Fruit fly (Drosophila melanogaster) whole organism, embryonic: ENCODE results near the gene Fbw5.
A peak's percentile ranks its signal among the peaks of the same experiment; 100 is the strongest.

Experiments used
- Atf-2 ChIP-seq: fragments of 200-800 bp; sonication (Bioruptor generic); optimal IDR thresholded peaks from 2 replicates; lab custom pipeline; 2016; ENCODE audit warnings: missing biosample characterization, missing genetic modification characterization
- CG10147 ChIP-seq: fragments of 200-800 bp; sonication (Bioruptor generic); optimal IDR thresholded peaks from 2 replicates; lab custom pipeline; 2019; ENCODE audit warnings: missing biosample characterization, mild to moderate bottlenecking, missing genetic modification characterization, moderate library complexity
- CG1024 ChIP-seq: fragments of 200-800 bp; sonication (Bioruptor generic); IDR thresholded peaks from 2 replicates; pipeline ENCODE4 v1.3.6; 2022; ENCODE audit warnings: missing biosample characterization, missing genetic modification characterization
- CG10543 ChIP-seq: fragments of 200-800 bp; sonication (Bioruptor generic); optimal IDR thresholded peaks from 3 replicates; lab custom pipeline; 2017; ENCODE audit warnings: missing biosample characterization, mild to moderate bottlenecking, missing genetic modification characterization, moderate library complexity
- CG12104 ChIP-seq: fragments of 200-800 bp; sonication (Bioruptor generic); optimal IDR thresholded peaks from 3 replicates; lab custom pipeline; 2016; ENCODE audit warnings: missing biosample characterization, missing genetic modification characterization
- CG13123 ChIP-seq: fragments of 200-800 bp; sonication (Bioruptor generic); optimal IDR thresholded peaks from 2 replicates; lab custom pipeline; 2016; ENCODE audit warnings: missing biosample characterization, missing genetic modification characterization
- CG13287 ChIP-seq: fragments of 200-800 bp; sonication (Bioruptor generic); IDR thresholded peaks from 2 replicates; pipeline ENCODE4 v1.3.6; 2022; ENCODE audit warnings: missing biosample characterization, missing genetic modification characterization; ENCODE audit not compliant: partially characterized antibody
- CG13624 ChIP-seq: fragments of 200-800 bp; sonication (Bioruptor generic); optimal IDR thresholded peaks from 2 replicates; lab custom pipeline; 2016; ENCODE audit warnings: missing biosample characterization, missing genetic modification characterization
- CG13775 ChIP-seq: fragments of 200-800 bp; sonication (Bioruptor generic); optimal IDR thresholded peaks from 3 replicates; lab custom pipeline; 2017; ENCODE audit warnings: missing biosample characterization, mild to moderate bottlenecking, missing genetic modification characterization
- CG14441 ChIP-seq: fragments of 200-800 bp; sonication (Bioruptor generic); IDR thresholded peaks from 2 replicates; pipeline ENCODE4 v1.3.6; 2022; ENCODE audit warnings: missing biosample characterization, missing genetic modification characterization
- CG16863 ChIP-seq: fragments of 200-800 bp; sonication (Bioruptor generic); optimal IDR thresholded peaks from 3 replicates; lab custom pipeline; 2016; ENCODE audit warnings: missing biosample characterization, missing genetic modification characterization
- CG17186 ChIP-seq: fragments of 200-800 bp; sonication (Bioruptor generic); optimal IDR thresholded peaks from 3 replicates; lab custom pipeline; 2017; ENCODE audit warnings: missing biosample characterization, missing genetic modification reagents, missing genetic modification characterization
- CG17361 ChIP-seq: fragments of 200-800 bp; sonication (Bioruptor generic); IDR thresholded peaks from 3 replicates; pipeline ENCODE4 v1.3.6; 2022; ENCODE audit warnings: missing biosample characterization, missing genetic modification characterization
- CG17612 ChIP-seq: fragments of 200-800 bp; sonication (Bioruptor generic); IDR thresholded peaks from 2 replicates; pipeline ENCODE4 v1.3.6; 2022; ENCODE audit warnings: missing biosample characterization, missing genetic modification characterization
- CG1792 ChIP-seq: fragments of 200-800 bp; sonication (Bioruptor generic); optimal IDR thresholded peaks from 2 replicates; lab custom pipeline; 2016; ENCODE audit warnings: missing biosample characterization, missing genetic modification characterization
- CG18262 ChIP-seq: fragments of 200-800 bp; optimal IDR thresholded peaks from 3 replicates; lab custom pipeline; 2019; ENCODE audit warnings: missing biosample characterization, mild to moderate bottlenecking, missing genetic modification characterization, moderate library complexity
- CG2712 ChIP-seq: fragments of 200-800 bp; optimal IDR thresholded peaks from 3 replicates; lab custom pipeline; 2019; ENCODE audit warnings: missing biosample characterization, mild to moderate bottlenecking, missing genetic modification characterization, moderate library complexity
- CG34376 ChIP-seq: fragments of 200-800 bp; sonication (Bioruptor generic); optimal IDR thresholded peaks from 2 replicates; lab custom pipeline; 2018; ENCODE audit warnings: missing biosample characterization, mild to moderate bottlenecking, missing genetic modification characterization
- CG6854 ChIP-seq: fragments of 200-800 bp; sonication (Bioruptor generic); optimal IDR thresholded peaks from 3 replicates; lab custom pipeline; 2017; ENCODE audit warnings: missing biosample characterization, mild to moderate bottlenecking, missing genetic modification characterization
- CG7745 ChIP-seq: fragments of 200-800 bp; sonication (Bioruptor generic); optimal IDR thresholded peaks from 2 replicates; lab custom pipeline; 2018; ENCODE audit warnings: missing biosample characterization, mild to moderate bottlenecking, missing genetic modification characterization, moderate library complexity
- CG7963 ChIP-seq: fragments of 200-800 bp; sonication (Bioruptor generic); IDR thresholded peaks from 3 replicates; pipeline ENCODE4 v1.3.6; 2022; ENCODE audit warnings: missing biosample characterization, missing genetic modification characterization; ENCODE audit not compliant: partially characterized antibody
- CG8924 ChIP-seq: fragments of 200-800 bp; optimal IDR thresholded peaks from 3 replicates; lab custom pipeline; 2019; ENCODE audit warnings: missing biosample characterization, mild to moderate bottlenecking, missing genetic modification characterization, moderate library complexity
- CG9932 ChIP-seq: fragments of 200-800 bp; sonication (Bioruptor generic); IDR thresholded peaks from 2 replicates; pipeline ENCODE4 v1.3.6; 2022; ENCODE audit warnings: missing biosample characterization, missing genetic modification characterization
- Camta ChIP-seq: fragments of 200-800 bp; sonication (Bioruptor generic); optimal IDR thresholded peaks from 2 replicates; lab custom pipeline; 2016; ENCODE audit warnings: missing biosample characterization, missing genetic modification characterization
- CkIIα-i1 ChIP-seq: fragments of 200-800 bp; sonication (Bioruptor generic); IDR thresholded peaks from 2 replicates; pipeline ENCODE4 v1.3.6; 2022; ENCODE audit warnings: missing biosample characterization, missing genetic modification characterization
- Dll ChIP-seq: fragments of 200-800 bp; sonication (Bioruptor generic); IDR thresholded peaks from 4 replicates; pipeline ENCODE4 v1.3.6; 2022; ENCODE audit warnings: missing biosample characterization, missing genetic modification characterization; ENCODE audit not compliant: partially characterized antibody
- Fer1 ChIP-seq: fragments of 200-800 bp; sonication (Bioruptor generic); optimal IDR thresholded peaks from 2 replicates; lab custom pipeline; 2017; ENCODE audit warnings: missing biosample characterization, mild to moderate bottlenecking, missing genetic modification characterization
- HLH3B ChIP-seq: fragments of 200-800 bp; sonication (Bioruptor generic); IDR thresholded peaks from 2 replicates; pipeline ENCODE4 v1.3.6; 2022; ENCODE audit warnings: missing biosample characterization, missing genetic modification characterization
- Hr39 ChIP-seq: fragments of >200 bp; optimal IDR thresholded peaks from 2 replicates; lab custom pipeline; 2017
- Max ChIP-seq: fragments of 200-800 bp; sonication (Bioruptor generic); optimal IDR thresholded peaks from 2 replicates; lab custom pipeline; 2016; ENCODE audit warnings: missing biosample characterization, mild to moderate bottlenecking, missing genetic modification characterization
- Meics ChIP-seq: fragments of 200-800 bp; sonication (Bioruptor generic); optimal IDR thresholded peaks from 2 replicates; lab custom pipeline; 2017; ENCODE audit warnings: missing biosample characterization, mild to moderate bottlenecking, missing genetic modification characterization
- Oaz ChIP-seq: fragments of 200-800 bp; sonication (Bioruptor generic); IDR thresholded peaks from 2 replicates; pipeline ENCODE4 v1.3.6; 2022; ENCODE audit warnings: missing biosample characterization, missing genetic modification characterization
- PHDP ChIP-seq: fragments of 200-800 bp; sonication (Bioruptor generic); optimal IDR thresholded peaks from 3 replicates; lab custom pipeline; 2018; ENCODE audit warnings: missing biosample characterization, mild to moderate bottlenecking, missing genetic modification characterization, moderate library complexity
- Sry-δ ChIP-seq: fragments of 200-800 bp; sonication (Bioruptor generic); optimal IDR thresholded peaks from 2 replicates; lab custom pipeline; 2016; ENCODE audit warnings: missing biosample characterization, missing genetic modification characterization
- bcd ChIP-seq: fragments of 200-800 bp; sonication (Bioruptor generic); optimal IDR thresholded peaks from 2 replicates; lab custom pipeline; 2017; ENCODE audit warnings: missing biosample characterization, mild to moderate bottlenecking, missing genetic modification characterization
- disco-r ChIP-seq: fragments of 200-800 bp; sonication (Bioruptor generic); optimal IDR thresholded peaks from 2 replicates; lab custom pipeline; 2016; ENCODE audit warnings: missing biosample characterization, missing genetic modification characterization
- dmrt99B ChIP-seq: fragments of 200-800 bp; sonication (Bioruptor generic); optimal IDR thresholded peaks from 2 replicates; lab custom pipeline; 2018; ENCODE audit warnings: missing biosample characterization, mild to moderate bottlenecking, missing genetic modification characterization, moderate library complexity
- dpn ChIP-seq, 2 experiments: fragments of 200-800 bp; sonication (Bioruptor generic); optimal IDR thresholded peaks; 3 replicates each; lab custom pipeline; 2016; ENCODE audit warnings: missing biosample characterization in 2 of 2, missing genetic modification characterization in 2 of 2
- ems ChIP-seq: fragments of 200-800 bp; sonication (Bioruptor generic); optimal IDR thresholded peaks from 3 replicates; lab custom pipeline; 2016; ENCODE audit warnings: missing biosample characterization, missing genetic modification characterization
- fd64A ChIP-seq: fragments of 200-800 bp; sonication (Bioruptor generic); optimal IDR thresholded peaks from 3 replicates; lab custom pipeline; 2018; ENCODE audit warnings: missing biosample characterization, mild to moderate bottlenecking, missing genetic modification characterization
- fru ChIP-seq: fragments of >200 bp; optimal IDR thresholded peaks from 2 replicates; lab custom pipeline; 2017
- ftz-f1 ChIP-seq: fragments of 200-800 bp; sonication (Bioruptor generic); optimal IDR thresholded peaks from 2 replicates; lab custom pipeline; 2016; ENCODE audit warnings: missing biosample characterization, missing genetic modification characterization
- klu ChIP-seq: fragments of 200-800 bp; sonication (Bioruptor generic); IDR thresholded peaks from 2 replicates; pipeline ENCODE4 v1.3.6; 2022; ENCODE audit warnings: missing biosample characterization, missing genetic modification characterization
- nom ChIP-seq: fragments of 200-800 bp; sonication (Bioruptor generic); optimal IDR thresholded peaks from 2 replicates; lab custom pipeline; 2017; ENCODE audit warnings: missing biosample characterization, missing genetic modification characterization, mild to moderate bottlenecking, moderate library complexity, missing genetic modification reagents
- psq ChIP-seq: fragments of 200-800 bp; sonication (Bioruptor generic); optimal IDR thresholded peaks from 2 replicates; lab custom pipeline; 2017; ENCODE audit warnings: missing biosample characterization, missing genetic modification characterization
- scrt ChIP-seq: fragments of 200-800 bp; sonication (Bioruptor generic); optimal IDR thresholded peaks from 2 replicates; lab custom pipeline; 2018; ENCODE audit warnings: missing biosample characterization, mild to moderate bottlenecking, missing genetic modification characterization, moderate library complexity
- tgo ChIP-seq: fragments of 200-800 bp; sonication (Bioruptor generic); IDR thresholded peaks from 3 replicates; pipeline ENCODE4 v1.3.6; 2022; ENCODE audit warnings: missing biosample characterization, missing genetic modification characterization
- tll ChIP-seq, 2 experiments: fragments of 200-800 bp in 1 of 2; fragments of >200 bp in 1 of 2; sonication (Bioruptor generic) in 1 of 2; optimal IDR thresholded peaks; 2 replicates each; lab custom pipeline; 2017 to 2019; ENCODE audit warnings: missing biosample characterization in 2 of 2, missing genetic modification characterization in 2 of 2, mild to moderate bottlenecking in 1 of 2, moderate library complexity in 1 of 2
- vvl ChIP-seq: fragments of 200-800 bp; sonication (Bioruptor generic); IDR thresholded peaks from 2 replicates; pipeline ENCODE4 v1.3.6; 2022; ENCODE audit warnings: missing biosample characterization, missing genetic modification characterization
- wdn ChIP-seq: fragments of 200-800 bp; sonication (Bioruptor generic); IDR thresholded peaks from 2 replicates; pipeline ENCODE4 v1.3.6; 2022; ENCODE audit warnings: missing biosample characterization, missing genetic modification characterization
- zen2 ChIP-seq: fragments of 200-800 bp; sonication (Bioruptor generic); IDR thresholded peaks from 3 replicates; pipeline ENCODE4 v1.3.6; 2022; ENCODE audit warnings: missing biosample characterization, missing genetic modification characterization; ENCODE audit not compliant: partially characterized antibody
- zfh1 ChIP-seq: fragments of 200-800 bp; sonication (Bioruptor generic); IDR thresholded peaks from 3 replicates; pipeline ENCODE4 v1.3.6; 2022; ENCODE audit warnings: missing biosample characterization, missing genetic modification characterization

Fbw5 gene

dm6 chr2L:6037830-6038229, 27.9 kb downstream of the Fbw5 start, which contains the start of the genes CG9117 and CG31643 (continued):
- TF ChIP-seq Max (GFP tag; lab: Kevin White, UChicago): peak; percentile 61
- TF ChIP-seq CG12104 (GFP tag; lab: Kevin White, UChicago): peak; percentile 14
- TF ChIP-seq zfh1 (GFP tag; lab: Robert Waterston, UW): no peak
- TF ChIP-seq CG13775: peak; percentile 56
- peak; percentile 43; the same call in 2 of the 3 replicates for TF ChIP-seq tgo (GFP tag; lab: Robert Waterston, UW)
- peak; percentile 21 for TF ChIP-seq CG10147 (GFP tag; lab: Kevin White, UChicago)
- TF ChIP-seq Sry-δ: peak; percentile 26
- peak; percentile 76 for TF ChIP-seq CG13624 (GFP tag; lab: Kevin White, UChicago)
- peak; percentile 32 for TF ChIP-seq nom (GFP tag; lab: Kevin White, UChicago)
- no peak for TF ChIP-seq wdn (GFP tag; lab: Robert Waterston, UW)
- no peak for TF ChIP-seq CG7963 (GFP tag; lab: Robert Waterston, UW)
- TF ChIP-seq CG10543 (GFP tag; lab: Kevin White, UChicago): no peak
- no peak for TF ChIP-seq fd64A (GFP tag; lab: Kevin White, UChicago)
- TF ChIP-seq Fer1: peak; percentile 67
- TF ChIP-seq CG17361 (GFP tag; lab: Robert Waterston, UW): no peak
- peak; percentile 62 for TF ChIP-seq CG13287 (GFP tag; lab: Robert Waterston, UW)
- peak; percentile 66 for TF ChIP-seq PHDP (tag; lab: Kevin White, UChicago)
- no peak for TF ChIP-seq CG13123 (GFP tag; lab: Kevin White, UChicago)
- TF ChIP-seq CG6854: no peak
- TF ChIP-seq Atf-2 (GFP tag; lab: Kevin White, UChicago): peak; percentile 2
- peak; percentile 49 for TF ChIP-seq CG16863 (GFP tag; lab: Kevin White, UChicago)
- peak; percentile 29; the same call in 1 of the 2 replicates for TF ChIP-seq CG14441 (GFP tag; lab: Robert Waterston, UW)
- TF ChIP-seq ems (GFP tag; lab: Kevin White, UChicago): peak; percentile 52
- TF ChIP-seq bcd (GFP tag; lab: Kevin White, UChicago): peak; percentile 46
- no peak for TF ChIP-seq Hr39 (lab: Kevin White, UChicago)
- TF ChIP-seq CG1792 (GFP tag; lab: Kevin White, UChicago): no peak
- TF ChIP-seq klu (GFP tag; lab: Robert Waterston, UW): no peak
- TF ChIP-seq Dll (GFP tag; lab: Robert Waterston, UW): peak; percentile 53; the same call in 1 of the 4 replicates
- TF ChIP-seq vvl (GFP tag; lab: Robert Waterston, UW): peak; percentile 31; the same call in 1 of the 2 replicates
- TF ChIP-seq tll (GFP tag; optimal IDR thresholded peaks at IDR 0.05; lab: Kevin White, UChicago): peak in 1 of 2 experiments; percentile 76
- TF ChIP-seq CkIIα-i1: no peak
- TF ChIP-seq CG18262: no peak
- TF ChIP-seq CG17186 (GFP tag; lab: Kevin White, UChicago): peak; percentile 30
- TF ChIP-seq HLH3B: no peak
- peak; percentile 57 for TF ChIP-seq CG2712 (tag; lab: Kevin White, UChicago)
- peak; percentile 97 for TF ChIP-seq scrt (GFP tag; lab: Kevin White, UChicago)
- no peak for TF ChIP-seq Meics (GFP tag; lab: Kevin White, UChicago)
- TF ChIP-seq zen2 (GFP tag; lab: Robert Waterston, UW): no peak
- TF ChIP-seq CG9932 (GFP tag; lab: Robert Waterston, UW): peak; percentile 60
- TF ChIP-seq Camta (GFP tag; lab: Kevin White, UChicago): peak; percentile 62
- TF ChIP-seq CG34376 (GFP tag; lab: Kevin White, UChicago): peak; percentile 59
- no peak for TF ChIP-seq CG1024
- TF ChIP-seq dpn (GFP tag; optimal IDR thresholded peaks at IDR 0.05; lab: Kevin White, UChicago): peak; percentile 60 to 61
- TF ChIP-seq psq (GFP tag; lab: Kevin White, UChicago): no peak
- no peak for TF ChIP-seq CG7745
- TF ChIP-seq dmrt99B (tag; lab: Kevin White, UChicago): no peak
- TF ChIP-seq Oaz (GFP tag; lab: Robert Waterston, UW): no peak
- no peak for TF ChIP-seq fru (lab: Kevin White, UChicago)
- TF ChIP-seq ftz-f1: no peak
- no peak for TF ChIP-seq disco-r
- TF ChIP-seq CG17612 (GFP tag; lab: Robert Waterston, UW): no peak
- TF ChIP-seq CG8924: peak; percentile 53
